Fruit fly (Drosophila melanogaster): ENCODE results near the gene CG17147.

Gene CG17147

dm6 chr3L:20183345-20184088, 40.2 kb upstream of the CG17147 start (continued):
- peak; percentile 28 for TF ChIP-seq Dek (tag; optimal IDR thresholded peaks at IDR 0.05)
- TF ChIP-seq klu (GFP tag; IDR thresholded peaks at IDR 0.05), result no peak
- TF ChIP-seq btn (GFP tag; optimal IDR thresholded peaks at IDR 0.05), result no peak
- no peak for TF ChIP-seq tx (GFP tag; optimal IDR thresholded peaks at IDR 0.05)
- no peak for TF ChIP-seq Stat92E (GFP tag; optimal IDR thresholded peaks at IDR 0.05)
- peak; percentile 33 for TF ChIP-seq zf30C (GFP tag; optimal IDR thresholded peaks at IDR 0.05)
- peak; percentile 40 for TF ChIP-seq fd96Cb (tag; optimal IDR thresholded peaks at IDR 0.05)
- TF ChIP-seq gt (GFP tag; IDR thresholded peaks at IDR 0.05), result no peak
- peak; percentile 2 for TF ChIP-seq fu2 (GFP tag; optimal IDR thresholded peaks at IDR 0.05)
- TF ChIP-seq Optix (GFP tag; IDR thresholded peaks at IDR 0.05), result no peak
- no peak for TF ChIP-seq slou (GFP tag; optimal IDR thresholded peaks at IDR 0.05)
- TF ChIP-seq fd64A (GFP tag; optimal IDR thresholded peaks at IDR 0.05), result no peak
- no peak for TF ChIP-seq CG8944 (GFP tag; optimal IDR thresholded peaks at IDR 0.05)
- TF ChIP-seq CG13624 (GFP tag; optimal IDR thresholded peaks at IDR 0.05), result no peak
- peak; percentile 46 for TF ChIP-seq Chrac-16 (GFP tag; optimal IDR thresholded peaks at IDR 0.05)
- TF ChIP-seq ken (GFP tag; IDR thresholded peaks at IDR 0.05), result no peak
- peak; percentile 72 for TF ChIP-seq CG2712 (tag; optimal IDR thresholded peaks at IDR 0.05)
- TF ChIP-seq E2f2 (GFP tag; IDR thresholded peaks at IDR 0.05), result no peak
- TF ChIP-seq CG13775 (GFP tag; optimal IDR thresholded peaks at IDR 0.05), result peak; percentile 52
- TF ChIP-seq CG32767 (GFP tag; IDR thresholded peaks at IDR 0.05), result no peak
- TF ChIP-seq fd102C (GFP tag; optimal IDR thresholded peaks at IDR 0.05), result no peak
- TF ChIP-seq Dp (GFP tag; optimal IDR thresholded peaks at IDR 0.05), result no peak
- no peak for TF ChIP-seq CG30431 (GFP tag; optimal IDR thresholded peaks at IDR 0.05)
- peak; percentile 23 for TF ChIP-seq CG12659 (GFP tag; optimal IDR thresholded peaks at IDR 0.05)
- TF ChIP-seq dpn (GFP tag; optimal IDR thresholded peaks at IDR 0.05), result peak in 1 of 2 experiments; percentile 17
- no peak for TF ChIP-seq HLHmδ (GFP tag; optimal IDR thresholded peaks at IDR 0.05)
- peak; percentile 68 for TF ChIP-seq CG7839 (tag; optimal IDR thresholded peaks at IDR 0.05)
- TF ChIP-seq ato (GFP tag; IDR thresholded peaks at IDR 0.05; ENCODE audit: partially characterized antibody), result no peak
- TF ChIP-seq da (GFP tag; optimal IDR thresholded peaks at IDR 0.05), result no peak
- no peak for TF ChIP-seq Lim3 (GFP tag; IDR thresholded peaks at IDR 0.05)
- no peak for TF ChIP-seq insv (GFP tag; optimal IDR thresholded peaks at IDR 0.05)
- TF ChIP-seq CG11247 (GFP tag; IDR thresholded peaks at IDR 0.05), result no peak
- peak; percentile 42; the same call in 1 of the 2 replicates for TF ChIP-seq HLH3B (GFP tag; IDR thresholded peaks at IDR 0.05)
- 0 out of 2 replicates have a peak, but pooled peaks have one; percentile 13 for TF ChIP-seq stc (GFP tag; IDR thresholded peaks at IDR 0.05)
- TF ChIP-seq CG18011 (GFP tag; optimal IDR thresholded peaks at IDR 0.05), result no peak
- peak; percentile 48 for TF ChIP-seq esg (GFP tag; conservative IDR thresholded peaks at IDR 0.05)
- peak; percentile 52 to 60 for TF ChIP-seq Pdp1 (GFP tag; optimal IDR thresholded peaks at IDR 0.05)
- TF ChIP-seq sug (tag; optimal IDR thresholded peaks at IDR 0.05), result no peak
- TF ChIP-seq CG3995 (GFP tag; optimal IDR thresholded peaks at IDR 0.05), result no peak
- no peak for TF ChIP-seq CTCF (GFP tag; optimal IDR thresholded peaks at IDR 0.05)
- TF ChIP-seq ind (GFP tag; optimal IDR thresholded peaks at IDR 0.05), result peak; percentile 50
- 0 out of 3 replicates have a peak, but pooled peaks have one; percentile 16 for TF ChIP-seq CG34422 (GFP tag; IDR thresholded peaks at IDR 0.05)
- TF ChIP-seq CG1233 (GFP tag; optimal IDR thresholded peaks at IDR 0.05), result no peak
- peak; percentile 7 for TF ChIP-seq CG8281 (tag; optimal IDR thresholded peaks at IDR 0.05)
- no peak for TF ChIP-seq ash1 (GFP tag; optimal IDR thresholded peaks at IDR 0.05)
- no peak for TF ChIP-seq ERR (GFP tag; optimal IDR thresholded peaks at IDR 0.05)
- peak; percentile 36 for TF ChIP-seq CG17802 (tag; optimal IDR thresholded peaks at IDR 0.05)
- peak; percentile 56; the same call in 1 of the 2 replicates for TF ChIP-seq CG9932 (GFP tag; IDR thresholded peaks at IDR 0.05)
- TF ChIP-seq CG3407 (GFP tag; optimal IDR thresholded peaks at IDR 0.05), result no peak
- no peak for TF ChIP-seq jing (GFP tag; optimal IDR thresholded peaks at IDR 0.05)

Measured in whole organism, embryonic.